Fruit fly (Drosophila melanogaster) S2 (cell line): Measurements from ENCODE around the gene papi.

Source experiments
- CG8478 ChIP-seq: fragments of >200 bp; optimal IDR thresholded peaks from 2 replicates; lab custom pipeline; 2018
- CTCF ChIP-seq, 2 experiments: fragments of >200 bp; optimal IDR thresholded peaks; 2 replicates each; lab custom pipeline; 2018

- TF ChIP-seq CTCF (optimal IDR thresholded peaks at IDR 0.05; lab: Kevin White, UChicago): no peak
- TF ChIP-seq CG8478 (lab: Kevin White, UChicago): no peak
These were observed 22.2 kb downstream of the papi start for dm6 chr2L:2242783-2243182.
